Worm (Caenorhabditis elegans) whole organism, L3 larva: Measurements from ENCODE around the gene slc-28.1.

Source experiments
- ZK546.5 ChIP-seq: sonication (generic microtip); optimal IDR thresholded peaks from 2 replicates; lab custom pipeline; 2017; ENCODE audit warnings: missing biosample characterization, missing genetic modification characterization
- ama-1 ChIP-seq: fragments of 150-350 bp; optimal IDR thresholded peaks from 2 replicates; lab custom pipeline; 2018
- ceh-16 ChIP-seq: sonication (generic microtip); optimal IDR thresholded peaks from 2 replicates; lab custom pipeline; 2017; ENCODE audit warnings: missing biosample characterization, missing genetic modification characterization
- ceh-28 ChIP-seq: fragments of 150-350 bp; optimal IDR thresholded peaks from 2 replicates; lab custom pipeline; 2014; ENCODE audit warnings: missing biosample characterization, missing genetic modification reagents, missing genetic modification characterization
- ceh-82 ChIP-seq: fragments of 150-350 bp; optimal IDR thresholded peaks from 2 replicates; lab custom pipeline; 2014; ENCODE audit warnings: missing biosample characterization, missing genetic modification characterization
- egl-27 ChIP-seq: sonication (generic microtip); optimal IDR thresholded peaks from 4 replicates; lab custom pipeline; 2017; ENCODE audit warnings: missing biosample characterization, missing genetic modification reagents, missing genetic modification characterization
- egl-5 ChIP-seq: fragments of 150-350 bp; optimal IDR thresholded peaks from 2 replicates; lab custom pipeline; 2017; ENCODE audit warnings: missing biosample characterization, missing genetic modification reagents, missing genetic modification characterization, inconsistent platforms
- elt-1 ChIP-seq: fragments of 150-350 bp; optimal IDR thresholded peaks from 2 replicates; lab custom pipeline; 2014; ENCODE audit warnings: missing biosample characterization, missing genetic modification characterization
- elt-2 ChIP-seq: sonication (generic microtip); optimal IDR thresholded peaks from 2 replicates; lab custom pipeline; 2016; ENCODE audit warnings: missing genetic modification reagents, mild to moderate bottlenecking, missing genetic modification characterization, missing compliant biosample characterization
- elt-3 ChIP-seq, 3 experiments: fragments of 150-350 bp in 1 of 3; sonication (generic microtip) in 2 of 3; optimal IDR thresholded peaks; 2 replicates in 2 of 3; 4 replicates in 1 of 3; lab custom pipeline; 2014 to 2017; ENCODE audit warnings: missing biosample characterization in 3 of 3, missing genetic modification characterization in 3 of 3
- fkh-10 ChIP-seq: sonication (generic microtip); optimal IDR thresholded peaks from 2 replicates; lab custom pipeline; 2017; ENCODE audit warnings: missing biosample characterization, missing genetic modification reagents, missing genetic modification characterization
- fkh-2 ChIP-seq: fragments of 150-350 bp; optimal IDR thresholded peaks from 2 replicates; lab custom pipeline; 2014; ENCODE audit warnings: missing biosample characterization, missing genetic modification reagents, missing genetic modification characterization
- hmg-11 ChIP-seq: sonication (generic microtip); optimal IDR thresholded peaks from 2 replicates; lab custom pipeline; 2016; ENCODE audit warnings: missing genetic modification characterization, missing compliant biosample characterization
- jun-1 ChIP-seq: fragments of 150-350 bp; optimal IDR thresholded peaks from 2 replicates; lab custom pipeline; 2014; ENCODE audit warnings: missing biosample characterization, missing genetic modification reagents, missing genetic modification characterization
- lin-15B ChIP-seq: fragments of 150-350 bp; optimal IDR thresholded peaks from 2 replicates; lab custom pipeline; 2014; ENCODE audit warnings: missing biosample characterization, missing genetic modification characterization
- lin-39 ChIP-seq: fragments of 150-350 bp; optimal IDR thresholded peaks from 2 replicates; lab custom pipeline; 2018; ENCODE audit warnings: missing biosample characterization, missing genetic modification reagents, missing genetic modification characterization
- lsy-12 ChIP-seq: sonication (generic microtip); optimal IDR thresholded peaks from 2 replicates; lab custom pipeline; 2016; ENCODE audit warnings: mild to moderate bottlenecking, missing genetic modification characterization, missing compliant biosample characterization
- mdl-1 ChIP-seq: fragments of 150-350 bp; optimal IDR thresholded peaks from 2 replicates; lab custom pipeline; 2014; ENCODE audit warnings: missing biosample characterization, missing genetic modification characterization
- mml-1 ChIP-seq: fragments of 150-350 bp; sonication (generic microtip); optimal IDR thresholded peaks from 3 replicates; lab custom pipeline; 2014; ENCODE audit warnings: missing biosample characterization, missing genetic modification characterization
- nhr-11 ChIP-seq: fragments of 150-350 bp; optimal IDR thresholded peaks from 2 replicates; lab custom pipeline; 2014; ENCODE audit warnings: missing biosample characterization, missing genetic modification characterization
- nhr-12 ChIP-seq: fragments of 150-350 bp; optimal IDR thresholded peaks from 2 replicates; lab custom pipeline; 2014; ENCODE audit warnings: missing biosample characterization, missing genetic modification characterization
- nhr-25 ChIP-seq: sonication (generic microtip); optimal IDR thresholded peaks from 2 replicates; lab custom pipeline; 2017; ENCODE audit warnings: missing biosample characterization, missing genetic modification characterization
- nhr-28 ChIP-seq: fragments of 150-350 bp; optimal IDR thresholded peaks from 2 replicates; lab custom pipeline; 2014; ENCODE audit warnings: missing biosample characterization, missing genetic modification characterization
- nhr-67 ChIP-seq: fragments of 150-350 bp; optimal IDR thresholded peaks from 2 replicates; lab custom pipeline; 2014; ENCODE audit warnings: missing biosample characterization, missing genetic modification characterization
- nhr-76 ChIP-seq: fragments of 150-350 bp; sonication (generic microtip); optimal IDR thresholded peaks from 5 replicates; lab custom pipeline; 2014; ENCODE audit warnings: missing biosample characterization, missing genetic modification characterization
- pha-4 ChIP-seq: fragments of 150-350 bp; optimal IDR thresholded peaks from 2 replicates; lab custom pipeline; 2014; ENCODE audit warnings: missing biosample characterization, missing genetic modification reagents, missing genetic modification characterization
- pqm-1 ChIP-seq: fragments of 150-350 bp; optimal IDR thresholded peaks from 2 replicates; lab custom pipeline; 2017; ENCODE audit warnings: missing biosample characterization, missing genetic modification characterization, inconsistent platforms
- sea-2 ChIP-seq: fragments of 150-350 bp; sonication (generic microtip); optimal IDR thresholded peaks from 4 replicates; lab custom pipeline; 2014; ENCODE audit warnings: missing biosample characterization, missing genetic modification reagents, missing genetic modification characterization
- skn-1 ChIP-seq: fragments of 150-350 bp; optimal IDR thresholded peaks from 2 replicates; lab custom pipeline; 2014; ENCODE audit warnings: missing biosample characterization, missing genetic modification characterization
- snpc-4 ChIP-seq: fragments of 150-350 bp; optimal IDR thresholded peaks from 2 replicates; lab custom pipeline; 2014; ENCODE audit warnings: missing biosample characterization, missing genetic modification characterization
- unc-62 ChIP-seq: fragments of 150-350 bp; sonication (generic microtip); optimal IDR thresholded peaks from 4 replicates; lab custom pipeline; 2014; ENCODE audit warnings: missing biosample characterization, missing genetic modification reagents, missing genetic modification characterization
- zag-1 ChIP-seq: fragments of 150-350 bp; optimal IDR thresholded peaks from 2 replicates; lab custom pipeline; 2014; ENCODE audit warnings: missing biosample characterization, missing genetic modification characterization
- ztf-4 ChIP-seq: fragments of 150-350 bp; optimal IDR thresholded peaks from 2 replicates; lab custom pipeline; 2014; ENCODE audit warnings: missing biosample characterization, missing genetic modification characterization

Gene slc-28.1

DNA sequence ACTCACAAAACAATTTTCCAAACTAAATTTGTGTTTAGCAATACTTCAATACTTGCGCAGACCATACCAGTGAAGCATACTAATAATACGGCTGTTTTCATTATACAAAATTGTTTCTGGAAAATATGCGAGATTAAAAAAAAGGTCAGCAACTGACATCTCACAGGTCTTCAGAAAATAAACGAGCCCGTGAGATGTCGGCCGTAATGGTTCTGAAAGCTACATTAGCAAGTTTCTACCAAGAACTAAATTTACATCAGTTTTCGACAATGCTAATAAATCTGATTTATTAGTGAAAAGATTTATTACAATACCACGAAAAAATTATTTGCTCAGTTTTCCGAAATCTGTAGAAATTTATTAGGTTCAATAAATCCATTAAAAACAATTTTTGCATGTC is 13.9 kb downstream of the slc-28.1 start, which contains the start of gene srbc-31:
srbc-31 (minus strand) TSS at position 101 of the 400 bp plus-strand sequence.
- TF ChIP-seq ama-1 (no peak), zag-1 (tag; lab: Kevin White, UChicago) (no peak), ceh-16 (tag; lab: Kevin White, UChicago) (no peak), ZK546.5 (tag; lab: Kevin White, UChicago) (no peak), lin-39 (tag; lab: Kevin White, UChicago) (no peak)

DNA sequence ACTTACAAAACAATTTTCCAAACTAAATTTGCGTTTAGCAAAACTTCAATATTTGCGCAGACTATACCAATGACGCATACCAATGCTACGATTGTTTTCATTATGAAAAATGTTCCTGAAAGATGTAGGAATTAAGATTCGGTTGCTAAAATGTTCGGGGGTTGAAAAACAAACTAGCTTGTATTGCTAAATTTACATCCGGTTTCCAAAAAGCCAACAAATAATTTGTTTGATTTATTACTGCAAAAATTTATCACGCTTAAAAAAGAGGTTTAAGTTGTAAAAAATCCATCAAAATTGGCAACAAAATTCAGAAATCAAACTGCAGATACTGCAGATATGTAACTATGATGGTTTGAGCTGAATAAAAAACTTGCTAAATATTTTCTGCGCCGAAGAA is 16.7 kb downstream of the slc-28.1 start, which contains the start of gene srbc-30:
srbc-30 (minus strand) TSS at position 101 of the 400 bp plus-strand sequence.
- no peak for TF ChIP-seq elt-1 (tag; lab: Kevin White, UChicago)
- no peak for TF ChIP-seq nhr-25 (tag; lab: Kevin White, UChicago)
- no peak for TF ChIP-seq nhr-28 (tag; lab: Kevin White, UChicago)
- TF ChIP-seq elt-3 (tag; optimal IDR thresholded peaks at IDR 0.05; lab: Kevin White, UChicago) = no peak
- no peak for TF ChIP-seq lsy-12
- no peak for TF ChIP-seq nhr-12 (tag; lab: Kevin White, UChicago)
- TF ChIP-seq mml-1 (tag; lab: Kevin White, UChicago) = no peak
- TF ChIP-seq elt-2 (tag; lab: Kevin White, UChicago) = no peak
- no peak for TF ChIP-seq hmg-11
- TF ChIP-seq skn-1 = no peak
- TF ChIP-seq ceh-82 (tag; lab: Kevin White, UChicago) = no peak

DNA sequence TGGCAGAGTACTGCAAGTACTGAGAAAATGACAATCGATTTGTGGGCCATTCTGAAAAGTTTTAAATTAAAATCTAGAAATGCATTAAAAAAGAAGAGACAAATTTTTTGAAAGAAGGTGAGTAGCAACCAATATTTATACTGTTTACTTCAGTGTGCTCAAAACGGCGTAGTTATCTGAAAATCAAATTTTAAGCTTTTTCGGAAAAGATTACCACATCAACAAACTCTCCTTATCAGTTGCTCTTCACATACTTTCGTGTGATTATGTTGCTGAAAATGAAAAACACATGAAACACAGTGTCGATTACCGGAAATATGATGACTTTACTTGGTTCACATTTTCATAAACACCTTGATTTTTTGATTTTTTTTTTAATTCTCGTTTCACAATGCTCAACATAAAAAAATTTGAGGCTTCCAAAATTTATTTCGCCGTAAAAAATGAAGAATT is 19.0 kb downstream of the slc-28.1 start, which contains the start of gene lys-7:
lys-7 (minus strand) TSS at position 51 of the 453 bp plus-strand sequence.
- TF ChIP-seq pqm-1 (tag; lab: Kevin White, UChicago) (peak; percentile 2), zag-1 (tag; lab: Kevin White, UChicago) (no peak), jun-1 (tag; lab: Kevin White, UChicago) (peak; percentile 23), elt-2 (tag; lab: Kevin White, UChicago) (peak; percentile 67)

DNA sequence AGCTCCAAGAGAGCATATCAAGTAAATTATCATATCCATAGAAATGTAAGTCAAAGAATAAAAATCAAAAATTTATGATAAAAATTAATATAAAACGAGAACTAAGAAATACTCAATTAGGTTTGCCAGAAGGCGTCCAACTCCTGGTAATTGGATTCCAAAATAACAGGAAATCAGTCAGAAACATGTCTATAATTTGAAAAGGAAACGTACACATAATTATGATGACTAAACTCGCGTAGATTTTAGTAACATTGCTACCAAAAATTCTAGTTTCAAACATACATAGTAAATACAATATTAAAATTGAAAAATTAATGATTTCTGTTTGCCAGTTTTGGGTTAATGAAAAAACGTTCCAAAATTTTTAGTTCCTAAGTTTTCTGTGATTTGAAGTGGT is 21.1 kb downstream of the slc-28.1 start, which contains the start of gene srbc-33:
srbc-33 (minus strand) TSS at position 101 of the 400 bp plus-strand sequence.
- TF ChIP-seq egl-27 = no peak
- TF ChIP-seq sea-2 (GFP tag; lab: Kevin White, UChicago) = no peak
- TF ChIP-seq fkh-2 (tag; lab: Kevin White, UChicago) = no peak
- no peak for TF ChIP-seq pqm-1 (tag; lab: Kevin White, UChicago)
- no peak for TF ChIP-seq ZK546.5 (tag; lab: Kevin White, UChicago)
- no peak for TF ChIP-seq skn-1
- no peak for TF ChIP-seq unc-62 (GFP tag; lab: Kevin White, UChicago)
- no peak for TF ChIP-seq ceh-28 (tag; lab: Kevin White, UChicago)
- no peak for TF ChIP-seq egl-5 (tag; lab: Kevin White, UChicago)
- no peak for TF ChIP-seq nhr-76 (tag; lab: Kevin White, UChicago)
- no peak for TF ChIP-seq ama-1
- no peak for TF ChIP-seq nhr-11 (tag; lab: Kevin White, UChicago)
- no peak for TF ChIP-seq snpc-4
- TF ChIP-seq elt-2 (tag; lab: Kevin White, UChicago) = no peak
- no peak for TF ChIP-seq lsy-12
- TF ChIP-seq nhr-67 (tag; lab: Kevin White, UChicago) = no peak
- no peak for TF ChIP-seq ceh-16 (tag; lab: Kevin White, UChicago)
- TF ChIP-seq lin-39 (tag; lab: Kevin White, UChicago) = no peak
- TF ChIP-seq, all 47 proteins: peak for 0

DNA sequence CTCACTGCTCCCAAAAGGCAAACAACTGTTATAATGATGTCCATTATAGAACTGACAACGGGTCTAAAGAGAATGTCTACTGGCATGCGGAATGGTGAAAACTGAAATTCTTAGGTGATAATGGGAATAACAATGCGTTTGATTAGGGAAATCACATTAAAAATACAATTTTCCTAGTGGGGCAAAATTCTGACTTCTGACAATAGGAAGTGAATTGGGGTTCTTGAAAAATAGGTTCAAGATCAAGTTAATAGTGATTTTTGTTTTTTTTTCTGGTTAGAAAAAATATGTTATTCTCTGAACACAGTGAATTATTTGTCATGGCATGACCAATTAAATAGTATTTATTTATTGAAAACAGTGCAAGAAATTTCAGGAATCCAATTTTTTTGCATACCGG is 23.2 kb downstream of the slc-28.1 start, which contains the start of gene srbc-32:
srbc-32 (minus strand) TSS at position 101 of the 400 bp plus-strand sequence.
- TF ChIP-seq lin-39 (tag; lab: Kevin White, UChicago) (no peak), nhr-67 (tag; lab: Kevin White, UChicago) (no peak), egl-27 (no peak), fkh-10 (GFP tag; lab: Kevin White, UChicago) (no peak), ceh-82 (tag; lab: Kevin White, UChicago) (no peak), ztf-4 (no peak), pha-4 (tag; lab: Kevin White, UChicago) (no peak), elt-2 (tag; lab: Kevin White, UChicago) (no peak), sea-2 (GFP tag; lab: Kevin White, UChicago) (no peak), lin-15B (tag; lab: Kevin White, UChicago) (no peak), mdl-1 (tag; lab: Kevin White, UChicago) (no peak)
